Worm (Caenorhabditis elegans) whole organism, L4 larva: Measurements from ENCODE around the gene hipr-1.

Experiments
- aha-1 ChIP-seq: fragments of 150-350 bp; peaks from one replicate; lab custom pipeline; 2014; ENCODE audit warnings: missing biosample characterization, missing genetic modification characterization
- cey-2 ChIP-seq: sonication (generic microtip); optimal IDR thresholded peaks from 3 replicates; lab custom pipeline; 2017; ENCODE audit warnings: missing genetic modification characterization, mild to moderate bottlenecking, missing compliant biosample characterization, antibody characterized with exemption, borderline replicate concordance; ENCODE audit not compliant: insufficient read depth
- lin-13 ChIP-seq: fragments of 150-350 bp; optimal IDR thresholded peaks from 2 replicates; lab custom pipeline; 2014; ENCODE audit warnings: missing biosample characterization, missing genetic modification reagents, missing genetic modification characterization
- madf-5 ChIP-seq, 2 experiments: fragments of 200-800 bp; sonication (Bioruptor generic); IDR thresholded peaks; 2 replicates each; pipeline ENCODE4 v1.3.6; 2022; ENCODE audit warnings: missing compliant biosample characterization in 2 of 2, missing genetic modification characterization in 2 of 2
- nhr-237 ChIP-seq: sonication (generic microtip); optimal IDR thresholded peaks from 2 replicates; lab custom pipeline; 2017; ENCODE audit warnings: missing biosample characterization, missing genetic modification characterization
- nhr-77 ChIP-seq: fragments of 150-350 bp; optimal IDR thresholded peaks from 2 replicates; lab custom pipeline; 2014; ENCODE audit warnings: missing biosample characterization, missing genetic modification characterization
- snpc-4 ChIP-seq: fragments of 150-350 bp; optimal IDR thresholded peaks from 2 replicates; lab custom pipeline; 2014; ENCODE audit warnings: missing biosample characterization, missing genetic modification characterization
- spr-1 ChIP-seq: sonication (generic microtip); optimal IDR thresholded peaks from 2 replicates; lab custom pipeline; 2016; ENCODE audit warnings: mild to moderate bottlenecking, missing genetic modification characterization, missing compliant biosample characterization
- zag-1 ChIP-seq: fragments of 150-350 bp; optimal IDR thresholded peaks from 2 replicates; lab custom pipeline; 2014; ENCODE audit warnings: missing biosample characterization, missing genetic modification characterization

ce11 chrIII:8710310-8710709, 9.7 kb upstream of the hipr-1 start, which contains the start of gene B0303.11:
- TF ChIP-seq nhr-237 (tag; lab: Kevin White, UChicago) (no peak), aha-1 (peak; percentile 18), spr-1 (tag; lab: Kevin White, UChicago) (no peak), snpc-4 (no peak), madf-5 (GFP tag; IDR thresholded peaks at IDR 0.05; lab: Robert Waterston, UW) (no peak), zag-1 (tag; lab: Kevin White, UChicago) (no peak), cey-2 (tag; lab: Kevin White, UChicago) (no peak), lin-13 (GFP tag; lab: Kevin White, UChicago) (no peak), nhr-77 (no peak)
